Worm (Caenorhabditis elegans) whole organism, L2 larva: ENCODE measurements around the gene C06E4.2.

Experiments
- R02D3.7 ChIP-seq: fragments of 150-350 bp; optimal IDR thresholded peaks from 2 replicates; lab custom pipeline; 2014; ENCODE audit warnings: missing biosample characterization, missing genetic modification characterization
- aly-2 ChIP-seq: fragments of 150-350 bp; optimal IDR thresholded peaks from 2 replicates; lab custom pipeline; 2014; ENCODE audit warnings: missing biosample characterization, missing genetic modification characterization
- dmd-4 ChIP-seq: sonication (generic microtip); optimal IDR thresholded peaks from 2 replicates; lab custom pipeline; 2017; ENCODE audit warnings: missing biosample characterization, missing genetic modification characterization
- lsy-2 ChIP-seq, 2 experiments: fragments of 150-350 bp in 1 of 2; sonication (generic microtip) in 1 of 2; optimal IDR thresholded peaks; 2 replicates each; lab custom pipeline; 2014 to 2017; ENCODE audit warnings: missing biosample characterization in 2 of 2, missing genetic modification characterization in 2 of 2

ce11 chrIV:7276661-7277060 lies at the start of gene C06E4.2:
- TF ChIP-seq aly-2 (tag; lab: Kevin White, UChicago) (no peak), lsy-2 (tag; optimal IDR thresholded peaks at IDR 0.05; lab: Kevin White, UChicago) (no peak), dmd-4 (tag; lab: Kevin White, UChicago) (no peak), R02D3.7 (tag; lab: Kevin White, UChicago) (no peak)
